Fruit fly (Drosophila melanogaster) whole organism, pupa: ENCODE measurements around the gene eIF4E4.
A peak's percentile ranks its signal among the peaks of the same experiment; 100 is the strongest.

ENCODE experiments used
- CG10348 ChIP-seq: fragments of 200-800 bp; sonication (Bioruptor generic); IDR thresholded peaks from 2 replicates; pipeline ENCODE4 v1.3.6; 2022; ENCODE audit warnings: missing biosample characterization, missing genetic modification characterization
- CG12605 ChIP-seq: fragments of 200-800 bp; sonication (Bioruptor generic); IDR thresholded peaks from 2 replicates; pipeline ENCODE4 v1.3.6; 2022; ENCODE audit warnings: missing biosample characterization, missing genetic modification characterization
- CG13204 ChIP-seq: fragments of 200-800 bp; sonication (Bioruptor generic); optimal IDR thresholded peaks from 2 replicates; lab custom pipeline; 2018; ENCODE audit warnings: missing biosample characterization, mild to moderate bottlenecking, missing genetic modification characterization, moderate library complexity
- CG14655 ChIP-seq: fragments of 200-800 bp; sonication (Bioruptor generic); optimal IDR thresholded peaks from 3 replicates; lab custom pipeline; 2017; ENCODE audit warnings: mild to moderate bottlenecking, missing biosample characterization, missing genetic modification reagents, missing genetic modification characterization
- CG15710 ChIP-seq: fragments of 200-800 bp; sonication (Bioruptor generic); optimal IDR thresholded peaks from 2 replicates; lab custom pipeline; 2018; ENCODE audit warnings: missing biosample characterization, mild to moderate bottlenecking, missing genetic modification characterization, moderate library complexity
- CG17806 ChIP-seq: fragments of 200-800 bp; sonication (Bioruptor generic); optimal IDR thresholded peaks from 2 replicates; lab custom pipeline; 2018; ENCODE audit warnings: missing biosample characterization, mild to moderate bottlenecking, missing genetic modification characterization, moderate library complexity
- CG32121 ChIP-seq: fragments of 200-800 bp; sonication (Bioruptor generic); IDR thresholded peaks from 2 replicates; pipeline ENCODE4 v1.3.6; 2022; ENCODE audit warnings: missing biosample characterization, missing genetic modification characterization
- CG34367 ChIP-seq: fragments of 200-800 bp; sonication (Bioruptor generic); optimal IDR thresholded peaks from 2 replicates; lab custom pipeline; 2018; ENCODE audit warnings: missing biosample characterization, mild to moderate bottlenecking, missing genetic modification characterization
- CG4496 ChIP-seq: fragments of 200-800 bp; sonication (Bioruptor generic); IDR thresholded peaks from 3 replicates; pipeline ENCODE4 v1.3.6; 2022; ENCODE audit warnings: missing biosample characterization, missing genetic modification characterization
- CG8159 ChIP-seq: fragments of 200-800 bp; sonication (Bioruptor generic); optimal IDR thresholded peaks from 3 replicates; lab custom pipeline; 2018; ENCODE audit warnings: missing biosample characterization, mild to moderate bottlenecking, missing genetic modification characterization, moderate library complexity
- CG8301 ChIP-seq: fragments of 200-800 bp; sonication (Bioruptor generic); optimal IDR thresholded peaks from 2 replicates; lab custom pipeline; 2018; ENCODE audit warnings: missing biosample characterization, mild to moderate bottlenecking, missing genetic modification characterization
- CG9948 ChIP-seq: fragments of 200-800 bp; sonication (Bioruptor generic); optimal IDR thresholded peaks from 2 replicates; lab custom pipeline; 2018; ENCODE audit warnings: missing biosample characterization, mild to moderate bottlenecking, missing genetic modification characterization, moderate library complexity
- D1 ChIP-seq: fragments of 200-800 bp; sonication (Bioruptor generic); optimal IDR thresholded peaks from 2 replicates; lab custom pipeline; 2018; ENCODE audit warnings: missing biosample characterization, mild to moderate bottlenecking, missing genetic modification characterization, moderate library complexity
- EcR ChIP-seq: fragments of 200-800 bp; sonication (Bioruptor generic); optimal IDR thresholded peaks from 3 replicates; lab custom pipeline; 2019; ENCODE audit warnings: missing biosample characterization, missing genetic modification characterization, mild to moderate bottlenecking, moderate library complexity, missing genetic modification reagents
- Ets98B ChIP-seq: fragments of 200-800 bp; sonication (Bioruptor generic); IDR thresholded peaks from 2 replicates; pipeline ENCODE4 v1.3.6; 2022; ENCODE audit warnings: missing biosample characterization, missing genetic modification characterization
- Pif1A ChIP-seq: fragments of 200-800 bp; sonication (Bioruptor generic); optimal IDR thresholded peaks from 3 replicates; lab custom pipeline; 2016; ENCODE audit warnings: missing biosample characterization, missing genetic modification characterization
- Snoo ChIP-seq: fragments of 200-800 bp; sonication (Bioruptor generic); optimal IDR thresholded peaks from 3 replicates; lab custom pipeline; 2017; ENCODE audit warnings: missing biosample characterization, mild to moderate bottlenecking, missing genetic modification characterization, inconsistent platforms
- fd96Ca ChIP-seq: fragments of 200-800 bp; sonication (Bioruptor generic); IDR thresholded peaks from 3 replicates; pipeline ENCODE4 v1.3.6; 2022; ENCODE audit warnings: missing biosample characterization, missing genetic modification characterization
- gl ChIP-seq: fragments of 200-800 bp; sonication (Bioruptor generic); optimal IDR thresholded peaks from 2 replicates; lab custom pipeline; 2018; ENCODE audit warnings: missing biosample characterization, mild to moderate bottlenecking, missing genetic modification characterization
- rn ChIP-seq: fragments of 200-800 bp; sonication (Bioruptor generic); IDR thresholded peaks from 2 replicates; pipeline ENCODE4 v1.3.6; 2022; ENCODE audit warnings: missing biosample characterization, missing genetic modification characterization

The eIF4E4 gene

DNA sequence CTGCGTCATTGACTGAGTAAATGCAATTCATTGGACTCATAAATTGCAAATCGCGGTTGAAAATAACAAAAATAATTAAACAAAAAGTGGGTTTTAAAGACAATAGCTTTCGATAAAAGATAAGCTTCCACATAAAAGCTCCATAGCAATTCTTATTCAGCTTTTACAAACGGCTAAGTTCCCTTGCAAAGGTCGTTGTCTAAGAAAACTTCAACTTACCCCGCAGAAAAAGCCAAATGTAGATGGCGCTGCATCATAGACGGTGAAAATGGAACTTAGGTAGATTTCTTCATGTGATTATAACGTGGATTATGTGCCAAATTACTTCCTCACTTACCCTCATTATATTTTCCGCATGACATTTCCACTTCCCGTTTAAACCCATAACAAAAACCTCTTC is 23.5 kb upstream of the eIF4E4 start:
- TF ChIP-seq CG9948 (no peak), D1 (tag; lab: Kevin White, UChicago) (no peak), EcR (peak; percentile 45)
- TF ChIP-seq, all 21 proteins: peak for 1

DNA sequence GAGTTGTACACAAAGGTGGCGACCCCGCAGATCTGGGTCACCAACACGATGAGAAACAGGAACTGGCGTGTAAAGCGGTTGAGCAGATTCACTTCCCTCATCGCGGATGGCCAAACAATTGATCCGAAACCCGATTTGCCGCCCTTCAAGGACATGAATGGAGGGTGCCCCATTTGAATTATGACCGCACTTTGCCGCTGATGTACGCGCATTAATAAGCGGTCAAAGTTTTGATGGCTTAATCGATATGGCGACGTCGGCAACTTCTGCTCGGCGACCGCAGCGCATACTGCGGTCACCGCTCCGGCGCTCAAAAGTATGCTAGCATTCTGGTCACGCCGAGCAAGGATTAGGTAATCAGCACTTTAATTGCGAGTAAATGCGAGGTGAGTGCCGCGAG is 2.3 kb upstream of the eIF4E4 start, which contains the start of gene Grl65a:
Gene Grl65a (minus strand): TSS at position 101 of the 400 bp plus-strand sequence.
- TF ChIP-seq CG4496 (GFP tag; lab: Robert Waterston, UW) (no peak), EcR (no peak)

DNA sequence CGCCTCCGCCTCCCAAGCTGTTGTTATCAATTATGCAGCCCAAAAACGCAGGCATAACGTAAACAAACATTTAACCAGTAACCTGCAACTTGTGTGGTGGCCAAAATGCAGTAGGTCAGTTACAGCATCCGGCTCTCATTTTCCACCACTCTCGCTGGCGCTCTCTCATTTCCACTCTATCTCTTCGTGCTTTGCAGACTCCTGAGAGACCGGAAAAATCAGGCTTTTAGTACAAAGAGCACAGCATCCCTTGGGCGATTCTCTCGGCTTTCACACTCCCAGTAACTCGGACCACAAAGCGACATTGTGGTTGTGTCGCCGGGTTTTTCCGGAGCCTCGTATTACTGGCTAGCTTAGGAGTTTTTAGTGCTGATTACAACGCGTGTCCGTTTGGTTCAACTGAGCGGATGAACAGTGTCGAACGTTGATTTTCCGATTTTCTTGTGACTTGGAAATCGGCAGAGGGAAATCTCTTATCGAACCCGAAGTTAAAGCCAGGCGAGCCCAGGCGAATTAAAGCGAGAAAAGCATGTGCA is 41.7 kb downstream of the eIF4E4 start, which contains the start of gene GluRIA:
Gene GluRIA (plus strand): TSS at position 364 of the 536 bp plus-strand sequence.
- TF ChIP-seq CG10348 (GFP tag; lab: Robert Waterston, UW): no peak
- TF ChIP-seq Ets98B (GFP tag; lab: Robert Waterston, UW): peak; percentile 39; the same call in 1 of the 2 replicates
- TF ChIP-seq D1 (tag; lab: Kevin White, UChicago): no peak
- TF ChIP-seq, all 21 proteins: peak for 1

DNA sequence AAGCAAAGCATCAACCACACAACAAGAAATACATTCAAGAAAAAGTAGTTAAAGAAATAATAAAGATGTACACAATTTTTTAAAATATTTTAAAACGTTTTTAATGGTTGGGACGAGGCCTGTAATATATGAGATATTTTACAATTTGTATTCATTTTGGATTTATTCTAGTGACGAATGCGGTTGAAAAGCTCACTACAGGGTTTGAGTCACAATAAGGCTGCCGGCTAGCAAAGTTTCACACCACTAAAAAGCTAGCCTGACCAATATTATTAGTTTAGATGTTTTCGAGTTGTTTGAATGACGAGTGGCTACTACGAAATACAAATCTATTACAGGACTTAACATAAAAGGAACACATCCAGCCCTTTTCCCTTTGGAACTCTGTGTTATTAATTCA is 46.4 kb downstream of the eIF4E4 start:
- TF ChIP-seq CG13204 (GFP tag; lab: Kevin White, UChicago) (no peak), CG12605 (no peak), CG32121 (no peak), gl (tag; lab: Kevin White, UChicago) (no peak), CG17806 (tag; lab: Kevin White, UChicago) (no peak), CG9948 (no peak), EcR (no peak), CG10348 (GFP tag; lab: Robert Waterston, UW) (no peak), CG4496 (GFP tag; lab: Robert Waterston, UW) (no peak), rn (no peak), Snoo (no peak), CG14655 (GFP tag; lab: Kevin White, UChicago) (no peak), D1 (tag; lab: Kevin White, UChicago) (no peak), Pif1A (GFP tag; lab: Kevin White, UChicago) (no peak), CG34367 (tag; lab: Kevin White, UChicago) (no peak), fd96Ca (GFP tag; lab: Robert Waterston, UW) (no peak), CG8301 (tag; lab: Kevin White, UChicago) (no peak), CG15710 (tag; lab: Kevin White, UChicago) (no peak), Ets98B (GFP tag; lab: Robert Waterston, UW) (no peak)
- TF ChIP-seq, all 21 proteins: peak for 0

DNA sequence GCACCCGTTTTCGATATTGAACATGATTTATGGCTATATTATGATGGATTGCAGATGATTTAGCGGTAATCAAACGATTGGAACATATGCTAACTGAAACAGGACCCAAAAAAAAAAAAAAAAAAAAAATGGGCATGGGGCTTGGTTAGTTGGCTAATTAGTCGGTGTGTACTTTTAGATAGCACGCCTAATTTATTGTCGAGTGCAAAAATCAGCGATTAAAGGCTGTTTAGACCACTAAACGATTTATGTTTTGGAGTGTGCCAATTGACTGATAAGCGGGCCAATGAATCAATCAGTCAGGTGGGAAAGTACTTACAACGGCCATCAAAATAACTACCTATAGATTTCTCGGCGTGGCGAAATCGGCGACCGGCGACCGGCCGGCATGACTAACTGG is 50.3 kb downstream of the eIF4E4 start:
- no peak for TF ChIP-seq CG8159 (tag; lab: Kevin White, UChicago)
- no peak for TF ChIP-seq Snoo
- TF ChIP-seq CG13204 (GFP tag; lab: Kevin White, UChicago): no peak
- no peak for TF ChIP-seq EcR
- TF ChIP-seq rn: no peak
- no peak for TF ChIP-seq gl (tag; lab: Kevin White, UChicago)
